Worm (Caenorhabditis elegans) whole organism, L4 larva: ENCODE results near the gene Y62E10A.3.

ENCODE experiments used
- F44E2.7 ChIP-seq: fragments of 200-800 bp; sonication (Bioruptor generic); IDR thresholded peaks from 2 replicates; pipeline ENCODE4 v2.1.2; 2022; ENCODE audit warnings: missing genetic modification characterization, missing compliant biosample characterization
- F49E8.2 ChIP-seq: sonication (generic microtip); optimal IDR thresholded peaks from 2 replicates; lab custom pipeline; 2016; ENCODE audit warnings: missing compliant biosample characterization, mild to moderate bottlenecking, missing genetic modification characterization, borderline replicate concordance
- gei-8 ChIP-seq: fragments of 200-800 bp; sonication (Bioruptor generic); optimal IDR thresholded peaks from 2 replicates; lab custom pipeline; 2018; ENCODE audit warnings: mild to moderate bottlenecking, missing genetic modification characterization, missing compliant biosample characterization
- nhr-237 ChIP-seq: sonication (generic microtip); optimal IDR thresholded peaks from 2 replicates; lab custom pipeline; 2017; ENCODE audit warnings: missing biosample characterization, missing genetic modification characterization
- tra-1 ChIP-seq: fragments of 200-800 bp; sonication (Bioruptor generic); IDR thresholded peaks from 2 replicates; pipeline ENCODE4 v1.3.6; 2022; ENCODE audit warnings: missing genetic modification reagents, missing genetic modification characterization, missing compliant biosample characterization

DNA sequence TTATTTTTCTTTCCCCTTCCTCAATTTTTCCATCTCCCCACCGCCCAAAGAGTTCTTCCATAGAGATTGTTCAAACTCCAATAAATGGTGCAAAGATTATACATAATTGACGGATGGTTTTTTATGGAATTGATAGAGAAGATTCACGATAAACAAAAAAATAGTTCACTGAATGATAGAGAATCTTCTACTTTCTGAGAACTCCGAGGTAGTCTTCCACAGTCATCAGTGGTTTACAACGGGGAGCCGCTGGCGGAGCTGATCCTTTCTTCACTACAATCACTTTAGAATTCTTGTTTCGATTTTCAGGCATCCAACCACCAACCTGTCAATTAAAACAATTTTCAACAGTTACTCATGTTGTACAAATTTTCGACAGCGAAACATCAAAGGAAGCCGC, 4.0 kb downstream of the Y62E10A.3 start:
- no peak for TF ChIP-seq gei-8
- no peak for TF ChIP-seq F44E2.7 (GFP tag; lab: Robert Waterston, UW)
- no peak for TF ChIP-seq nhr-237 (tag; lab: Kevin White, UChicago)
- TF ChIP-seq F49E8.2, result no peak
- TF ChIP-seq tra-1 (GFP tag; lab: Robert Waterston, UW), result no peak
